Fruit fly (Drosophila melanogaster) whole organism, embryonic: ENCODE measurements around the gene mRpL14.

Experiments used
- CG10543 ChIP-seq: fragments of 200-800 bp; sonication (Bioruptor generic); optimal IDR thresholded peaks from 3 replicates; lab custom pipeline; 2017; ENCODE audit warnings: missing biosample characterization, mild to moderate bottlenecking, missing genetic modification characterization, moderate library complexity
- CG11456 ChIP-seq: fragments of 200-800 bp; sonication (Bioruptor generic); IDR thresholded peaks from 3 replicates; pipeline ENCODE4 v1.3.6; 2022; ENCODE audit warnings: missing biosample characterization, missing genetic modification characterization
- CG11696 ChIP-seq: fragments of 200-800 bp; sonication (Bioruptor generic); IDR thresholded peaks from 2 replicates; pipeline ENCODE4 v1.3.6; 2022; ENCODE audit warnings: missing biosample characterization, missing genetic modification characterization
- CG12942 ChIP-seq: fragments of 200-800 bp; sonication (Bioruptor generic); optimal IDR thresholded peaks from 3 replicates; lab custom pipeline; 2016; ENCODE audit warnings: missing biosample characterization, missing genetic modification characterization
- CG13775 ChIP-seq: fragments of 200-800 bp; sonication (Bioruptor generic); optimal IDR thresholded peaks from 3 replicates; lab custom pipeline; 2017; ENCODE audit warnings: missing biosample characterization, mild to moderate bottlenecking, missing genetic modification characterization
- CG15011 ChIP-seq: fragments of 200-800 bp; sonication (Bioruptor generic); optimal IDR thresholded peaks from 3 replicates; lab custom pipeline; 2018; ENCODE audit warnings: missing biosample characterization, mild to moderate bottlenecking, missing genetic modification characterization
- CG1529 ChIP-seq: fragments of 200-800 bp; sonication (Bioruptor generic); optimal IDR thresholded peaks from 3 replicates; lab custom pipeline; 2018; ENCODE audit warnings: missing biosample characterization, missing genetic modification characterization
- CG15479 ChIP-seq: fragments of 200-800 bp; sonication (Bioruptor generic); optimal IDR thresholded peaks from 3 replicates; lab custom pipeline; 2019; ENCODE audit warnings: missing biosample characterization, mild to moderate bottlenecking, missing genetic modification characterization, moderate library complexity
- CG1647 ChIP-seq: fragments of 200-800 bp; sonication (Bioruptor generic); optimal IDR thresholded peaks from 3 replicates; lab custom pipeline; 2016; ENCODE audit warnings: missing biosample characterization, missing genetic modification characterization
- CG2889 ChIP-seq: fragments of 200-800 bp; sonication (Bioruptor generic); IDR thresholded peaks from 3 replicates; pipeline ENCODE4 v1.3.6; 2022; ENCODE audit warnings: missing biosample characterization, missing genetic modification characterization
- CG34224 ChIP-seq: fragments of 200-800 bp; sonication (Bioruptor generic); IDR thresholded peaks from 3 replicates; pipeline ENCODE4 v1.3.6; 2022; ENCODE audit warnings: missing biosample characterization, missing genetic modification characterization; ENCODE audit not compliant: partially characterized antibody
- CG6654 ChIP-seq: fragments of 200-800 bp; sonication (Bioruptor generic); optimal IDR thresholded peaks from 2 replicates; lab custom pipeline; 2017; ENCODE audit warnings: missing biosample characterization, mild to moderate bottlenecking, missing genetic modification characterization
- CG8290 ChIP-seq, 3 experiments: fragments of 200-800 bp; sonication (Bioruptor generic); optimal IDR thresholded peaks; 2 replicates each; lab custom pipeline; 2016 to 2019; ENCODE audit warnings: missing biosample characterization in 3 of 3, missing genetic modification characterization in 3 of 3, mild to moderate bottlenecking in 2 of 3, moderate library complexity in 1 of 3
- Fer1 ChIP-seq: fragments of 200-800 bp; sonication (Bioruptor generic); optimal IDR thresholded peaks from 2 replicates; lab custom pipeline; 2017; ENCODE audit warnings: missing biosample characterization, mild to moderate bottlenecking, missing genetic modification characterization
- H2.0 ChIP-seq: fragments of 200-800 bp; sonication (Bioruptor generic); IDR thresholded peaks from 2 replicates; pipeline ENCODE4 v1.3.6; 2022; ENCODE audit warnings: missing biosample characterization, missing genetic modification characterization
- Med ChIP-seq: fragments of 200-800 bp; sonication (Bioruptor generic); peaks from one replicate; lab custom pipeline; 2016; ENCODE audit warnings: missing biosample characterization, missing genetic modification characterization, mild to moderate bottlenecking, inconsistent platforms, moderate library complexity
- Meics ChIP-seq: fragments of 200-800 bp; sonication (Bioruptor generic); optimal IDR thresholded peaks from 2 replicates; lab custom pipeline; 2017; ENCODE audit warnings: missing biosample characterization, mild to moderate bottlenecking, missing genetic modification characterization
- Scr ChIP-seq: fragments of 200-800 bp; sonication (Bioruptor generic); IDR thresholded peaks from 2 replicates; pipeline ENCODE4 v1.3.6; 2022; ENCODE audit warnings: missing biosample characterization, missing genetic modification characterization; ENCODE audit not compliant: partially characterized antibody
- Sin3A ChIP-seq: fragments of >200 bp; optimal IDR thresholded peaks from 2 replicates; lab custom pipeline; 2018
- Tbp ChIP-seq: fragments of >200 bp; optimal IDR thresholded peaks from 2 replicates; lab custom pipeline; 2018; ENCODE audit warnings: missing biosample characterization, missing genetic modification characterization
- corto ChIP-seq: fragments of 200-800 bp; sonication (Bioruptor generic); optimal IDR thresholded peaks from 2 replicates; lab custom pipeline; 2016; ENCODE audit warnings: missing biosample characterization, mild to moderate bottlenecking, missing genetic modification characterization, moderate library complexity
- crol ChIP-seq: fragments of 200-800 bp; sonication (Bioruptor generic); IDR thresholded peaks from 2 replicates; pipeline ENCODE4 v1.3.6; 2022; ENCODE audit warnings: missing biosample characterization, missing genetic modification characterization
- exex ChIP-seq: fragments of 200-800 bp; sonication (Bioruptor generic); optimal IDR thresholded peaks from 4 replicates; lab custom pipeline; 2018; ENCODE audit warnings: missing biosample characterization, mild to moderate bottlenecking, missing genetic modification characterization, moderate library complexity
- ftz-f1 ChIP-seq: fragments of 200-800 bp; sonication (Bioruptor generic); optimal IDR thresholded peaks from 2 replicates; lab custom pipeline; 2016; ENCODE audit warnings: missing biosample characterization, missing genetic modification characterization
- gem ChIP-seq: fragments of 200-800 bp; sonication (Bioruptor generic); optimal IDR thresholded peaks from 2 replicates; lab custom pipeline; 2019; ENCODE audit warnings: missing biosample characterization, mild to moderate bottlenecking, missing genetic modification characterization, moderate library complexity
- ham ChIP-seq: fragments of 200-800 bp; sonication (Bioruptor generic); IDR thresholded peaks from 2 replicates; pipeline ENCODE4 v1.3.6; 2022; ENCODE audit warnings: missing biosample characterization, missing genetic modification characterization
- her ChIP-seq: fragments of 200-800 bp; sonication (Bioruptor generic); optimal IDR thresholded peaks from 2 replicates; lab custom pipeline; 2016; ENCODE audit warnings: missing biosample characterization, missing genetic modification characterization
- mirr ChIP-seq: fragments of 200-800 bp; sonication (Bioruptor generic); optimal IDR thresholded peaks from 3 replicates; lab custom pipeline; 2018; ENCODE audit warnings: missing biosample characterization, mild to moderate bottlenecking, missing genetic modification characterization
- pb ChIP-seq: fragments of 200-800 bp; sonication (Bioruptor generic); optimal IDR thresholded peaks from 3 replicates; lab custom pipeline; 2016; ENCODE audit warnings: missing biosample characterization, missing genetic modification characterization
- pzg ChIP-seq: fragments of 200-800 bp; sonication (Bioruptor generic); optimal IDR thresholded peaks from 3 replicates; lab custom pipeline; 2018; ENCODE audit warnings: missing biosample characterization, mild to moderate bottlenecking, missing genetic modification characterization, moderate library complexity
- sd ChIP-seq: fragments of 200-800 bp; sonication (Bioruptor generic); optimal IDR thresholded peaks from 3 replicates; lab custom pipeline; 2018; ENCODE audit warnings: missing biosample characterization, mild to moderate bottlenecking, missing genetic modification characterization, moderate library complexity
- tin ChIP-seq: fragments of 200-800 bp; sonication (Bioruptor generic); optimal IDR thresholded peaks from 3 replicates; lab custom pipeline; 2016; ENCODE audit warnings: missing biosample characterization, missing genetic modification characterization
- z ChIP-seq: fragments of 200-800 bp; sonication (Bioruptor generic); IDR thresholded peaks from 3 replicates; pipeline ENCODE4 v1.3.6; 2022; ENCODE audit warnings: missing biosample characterization, missing genetic modification characterization

Gene mRpL14

DNA sequence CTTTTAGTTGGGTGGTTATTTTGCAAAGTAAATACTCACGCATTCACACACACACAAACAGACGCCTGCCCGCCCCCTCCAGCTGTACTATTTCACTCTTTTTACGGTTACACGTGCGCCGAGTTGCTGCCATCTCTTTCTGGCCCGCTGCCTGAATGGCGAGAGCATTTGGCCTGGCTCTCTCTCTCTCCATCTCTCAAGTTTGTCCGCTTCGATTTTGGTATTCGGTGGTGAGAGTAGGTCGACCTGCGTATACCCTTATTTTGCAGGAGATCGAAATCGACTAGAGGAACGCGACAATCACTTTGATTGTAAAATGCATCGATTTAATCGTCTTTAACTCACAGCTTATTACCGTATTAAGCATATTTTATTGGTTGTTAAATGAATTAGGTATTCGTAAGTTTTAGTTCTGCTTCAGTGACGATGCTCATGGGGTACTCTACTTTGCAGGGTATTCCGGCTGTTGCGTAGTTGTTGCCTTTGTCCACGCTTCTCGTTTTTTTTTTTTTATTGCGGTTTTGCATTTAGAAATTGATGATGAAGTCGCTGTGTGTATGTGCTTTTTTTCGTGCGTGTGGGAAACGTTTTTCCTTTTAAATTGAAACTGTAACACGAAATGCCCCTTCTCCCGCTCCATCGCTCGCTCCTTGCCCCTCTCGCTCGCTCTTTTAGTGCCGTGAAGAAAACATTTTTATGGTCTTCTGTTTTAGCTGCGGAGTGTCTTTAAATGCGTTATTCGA, 40.5 kb downstream of the mRpL14 start (continued):
- TF ChIP-seq H2.0 (GFP tag; lab: Robert Waterston, UW) (peak; percentile 78), corto (GFP tag; lab: Kevin White, UChicago) (peak; percentile 15), pzg (GFP tag; lab: Kevin White, UChicago) (no peak), CG12942 (GFP tag; lab: Kevin White, UChicago) (peak; percentile 77), CG15479 (GFP tag; lab: Kevin White, UChicago) (peak; percentile 82), CG11456 (GFP tag; lab: Robert Waterston, UW) (peak; percentile 63; the same call in 2 of the 3 replicates), her (GFP tag; lab: Kevin White, UChicago) (peak; percentile 91), CG1647 (peak; percentile 86), Fer1 (GFP tag; lab: Kevin White, UChicago) (peak; percentile 93), tin (GFP tag; lab: Kevin White, UChicago) (peak; percentile 84), mirr (GFP tag; lab: Kevin White, UChicago) (peak; percentile 63), Tbp (GFP tag; lab: Kevin White, UChicago) (no peak), CG34224 (GFP tag; lab: Robert Waterston, UW) (no peak), CG2889 (GFP tag; lab: Robert Waterston, UW) (peak; percentile 74; the same call in 2 of the 3 replicates), CG6654 (GFP tag; lab: Kevin White, UChicago) (peak; percentile 55), gem (tag; lab: Kevin White, UChicago) (peak; percentile 92), CG13775 (GFP tag; lab: Kevin White, UChicago) (peak; percentile 87), Scr (GFP tag; lab: Robert Waterston, UW) (no peak; the same call in 1 of the 2 replicates), Sin3A (lab: Kevin White, UChicago) (no peak), pb (GFP tag; lab: Kevin White, UChicago) (peak; percentile 92)

DNA sequence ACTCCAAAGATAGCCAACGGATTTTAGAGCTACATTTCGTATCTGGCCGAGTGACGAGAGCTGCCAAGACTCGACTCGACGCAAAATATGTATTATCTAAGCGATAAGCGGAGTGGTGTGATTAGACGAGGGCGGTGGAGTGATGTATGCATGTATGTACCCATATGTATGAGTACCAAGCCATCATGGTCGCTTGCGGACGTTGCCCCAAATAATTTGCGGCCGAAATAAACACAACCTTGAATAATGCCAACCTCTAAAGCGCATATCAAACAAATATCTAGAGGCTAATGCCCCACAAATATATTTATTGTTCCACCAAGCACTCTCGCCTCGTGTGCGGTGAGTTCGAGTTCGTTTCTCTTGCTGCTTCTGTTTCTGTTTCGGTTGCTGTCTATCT, 41.6 kb downstream of the mRpL14 start:
- TF ChIP-seq ftz-f1 (GFP tag; lab: Kevin White, UChicago) (peak; percentile 70), CG15011 (GFP tag; lab: Kevin White, UChicago) (no peak), exex (tag; lab: Kevin White, UChicago) (peak; percentile 47), crol (GFP tag; lab: Robert Waterston, UW) (0 out of 2 replicates have a peak, but pooled peaks have one; percentile 6), Med (GFP tag; lab: Kevin White, UChicago) (peak; percentile 73), CG11696 (GFP tag; lab: Robert Waterston, UW) (0 out of 2 replicates have a peak, but pooled peaks have one; percentile 18), CG10543 (peak; percentile 42), Meics (peak; percentile 8), mirr (GFP tag; lab: Kevin White, UChicago) (peak; percentile 66), CG1529 (GFP tag; lab: Kevin White, UChicago) (no peak), sd (tag; lab: Kevin White, UChicago) (peak; percentile 40), CG8290 (GFP tag; optimal IDR thresholded peaks at IDR 0.05; lab: Kevin White, UChicago) (no peak), CG8290 (tag; optimal IDR thresholded peaks at IDR 0.05; lab: Kevin White, UChicago) (peak in 1 of 2 experiments; percentile 19), Fer1 (GFP tag; lab: Kevin White, UChicago) (no peak), ham (GFP tag; lab: Robert Waterston, UW) (no peak), z (GFP tag; lab: Robert Waterston, UW) (0 out of 3 replicates have a peak, but pooled peaks have one; percentile 4)
